Worm (Caenorhabditis elegans) whole organism, L4 larva: ENCODE measurements around the gene taf-3.
A peak's percentile ranks its signal among the peaks of the same experiment; 100 is the strongest.

ENCODE experiments used
- D1046.2 ChIP-seq: fragments of 200-800 bp; sonication (Bioruptor generic); IDR thresholded peaks from 2 replicates; pipeline ENCODE4 v1.3.6; 2022; ENCODE audit warnings: missing genetic modification characterization, missing compliant biosample characterization
- F44E2.7 ChIP-seq: fragments of 200-800 bp; sonication (Bioruptor generic); IDR thresholded peaks from 2 replicates; pipeline ENCODE4 v2.1.2; 2022; ENCODE audit warnings: missing genetic modification characterization, missing compliant biosample characterization
- T26A8.4 ChIP-seq: fragments of 200-800 bp; sonication (Bioruptor generic); IDR thresholded peaks from 2 replicates; pipeline ENCODE4 v1.3.6; 2022; ENCODE audit warnings: missing genetic modification characterization, missing compliant biosample characterization
- ZK337.2 ChIP-seq: fragments of 200-800 bp; sonication (Bioruptor generic); IDR thresholded peaks from 2 replicates; pipeline ENCODE4 v1.3.6; 2022; ENCODE audit warnings: missing genetic modification reagents, missing genetic modification characterization, missing compliant biosample characterization
- ama-1 ChIP-seq: fragments of 150-350 bp; optimal IDR thresholded peaks from 2 replicates; lab custom pipeline; 2014; ENCODE audit warnings: inconsistent platforms, mixed read lengths
- attf-4 ChIP-seq: sonication (generic microtip); optimal IDR thresholded peaks from 3 replicates; lab custom pipeline; 2017; ENCODE audit warnings: missing biosample characterization, missing genetic modification characterization
- ceh-28 ChIP-seq: fragments of 150-350 bp; optimal IDR thresholded peaks from 2 replicates; lab custom pipeline; 2014; ENCODE audit warnings: missing biosample characterization, missing genetic modification reagents, missing genetic modification characterization
- ceh-32 ChIP-seq: sonication (generic microtip); optimal IDR thresholded peaks from 2 replicates; lab custom pipeline; 2016; ENCODE audit warnings: mild to moderate bottlenecking, missing genetic modification characterization, missing compliant biosample characterization; ENCODE audit not compliant: poor library complexity
- ceh-44 ChIP-seq: fragments of 200-800 bp; sonication (Bioruptor generic); IDR thresholded peaks from 2 replicates; pipeline ENCODE4 v1.3.6; 2022; ENCODE audit warnings: missing genetic modification reagents, missing genetic modification characterization, missing compliant biosample characterization
- ces-1 ChIP-seq: fragments of 150-350 bp; sonication (generic microtip); optimal IDR thresholded peaks from 4 replicates; lab custom pipeline; 2014; ENCODE audit warnings: missing biosample characterization, missing genetic modification reagents, missing genetic modification characterization
- daf-16 ChIP-seq, 3 experiments: sonication (generic microtip); optimal IDR thresholded peaks; 2 replicates each; lab custom pipeline; 2016 to 2017; ENCODE audit warnings: missing genetic modification characterization in 3 of 3, missing genetic modification reagents in 3 of 3, mild to moderate bottlenecking in 2 of 3, missing compliant biosample characterization in 2 of 3, missing biosample characterization in 1 of 3, moderate library complexity in 1 of 3
- daf-19 ChIP-seq: fragments of 200-800 bp; sonication (Bioruptor generic); conservative IDR thresholded peaks from 2 replicates; pipeline ENCODE4 v1.3.6; 2022; ENCODE audit warnings: missing genetic modification characterization, missing compliant biosample characterization
- duxl-1 ChIP-seq: sonication (generic microtip); optimal IDR thresholded peaks from 2 replicates; lab custom pipeline; 2016; ENCODE audit warnings: mild to moderate bottlenecking, missing genetic modification characterization, moderate library complexity, missing compliant biosample characterization; ENCODE audit not compliant: poor library complexity
- fkh-10 ChIP-seq: fragments of 150-350 bp; optimal IDR thresholded peaks from 2 replicates; lab custom pipeline; 2014; ENCODE audit warnings: missing biosample characterization, missing genetic modification reagents, missing genetic modification characterization
- gei-8 ChIP-seq: fragments of 200-800 bp; sonication (Bioruptor generic); optimal IDR thresholded peaks from 2 replicates; lab custom pipeline; 2018; ENCODE audit warnings: mild to moderate bottlenecking, missing genetic modification characterization, missing compliant biosample characterization
- hlh-11 ChIP-seq: fragments of 200-800 bp; sonication (Bioruptor generic); optimal IDR thresholded peaks from 2 replicates; lab custom pipeline; 2018; ENCODE audit warnings: mild to moderate bottlenecking, missing genetic modification characterization, missing compliant biosample characterization
- hmg-1.1 ChIP-seq: fragments of 200-800 bp; sonication (Bioruptor generic); IDR thresholded peaks from 2 replicates; pipeline ENCODE4 v1.3.6; 2022; ENCODE audit warnings: missing genetic modification reagents, missing genetic modification characterization, missing compliant biosample characterization
- lin-13 ChIP-seq: fragments of 150-350 bp; optimal IDR thresholded peaks from 2 replicates; lab custom pipeline; 2014; ENCODE audit warnings: missing biosample characterization, missing genetic modification reagents, missing genetic modification characterization
- lin-39 ChIP-seq: fragments of 150-350 bp; optimal IDR thresholded peaks from 2 replicates; lab custom pipeline; 2014; ENCODE audit warnings: missing biosample characterization, missing genetic modification reagents, missing genetic modification characterization
- lir-3 ChIP-seq: sonication (generic microtip); optimal IDR thresholded peaks from 2 replicates; lab custom pipeline; 2016; ENCODE audit warnings: mild to moderate bottlenecking, missing genetic modification characterization, missing compliant biosample characterization
- lsy-2 ChIP-seq, 2 experiments: fragments of 150-350 bp in 1 of 2; sonication (generic microtip) in 1 of 2; optimal IDR thresholded peaks; 2 replicates each; lab custom pipeline; 2014 to 2017; ENCODE audit warnings: missing biosample characterization in 2 of 2, missing genetic modification characterization in 2 of 2
- madf-9 ChIP-seq: fragments of 200-800 bp; sonication (Bioruptor generic); conservative IDR thresholded peaks from 2 replicates; pipeline ENCODE4 v1.3.6; 2022; ENCODE audit warnings: missing genetic modification reagents, missing genetic modification characterization, missing compliant biosample characterization
- mes-2 ChIP-seq: sonication (generic microtip); optimal IDR thresholded peaks from 2 replicates; lab custom pipeline; 2016; ENCODE audit warnings: missing genotype, mild to moderate bottlenecking, missing genetic modification characterization, missing compliant biosample characterization; ENCODE audit not compliant: poor library complexity, severe bottlenecking
- mxl-3 ChIP-seq: fragments of 200-800 bp; sonication (Bioruptor generic); optimal IDR thresholded peaks from 2 replicates; lab custom pipeline; 2018; ENCODE audit warnings: mild to moderate bottlenecking, missing genetic modification characterization, missing compliant biosample characterization
- nhr-10 ChIP-seq: fragments of 150-350 bp; optimal IDR thresholded peaks from 2 replicates; lab custom pipeline; 2014; ENCODE audit warnings: missing biosample characterization, missing genetic modification characterization
- nhr-11 ChIP-seq: fragments of 150-350 bp; optimal IDR thresholded peaks from 2 replicates; lab custom pipeline; 2014; ENCODE audit warnings: missing biosample characterization, missing genetic modification characterization
- nhr-111 ChIP-seq: fragments of 200-800 bp; sonication (Bioruptor generic); optimal IDR thresholded peaks from 2 replicates; lab custom pipeline; 2018; ENCODE audit warnings: mild to moderate bottlenecking, missing genetic modification characterization, missing compliant biosample characterization
- nhr-41 ChIP-seq: fragments of 200-800 bp; sonication (Bioruptor generic); IDR thresholded peaks from 2 replicates; pipeline ENCODE4 v1.3.6; 2022; ENCODE audit warnings: missing genetic modification reagents, missing genetic modification characterization, missing compliant biosample characterization
- rbr-2 ChIP-seq: sonication (generic microtip); optimal IDR thresholded peaks from 2 replicates; lab custom pipeline; 2016; ENCODE audit warnings: missing genotype, missing genetic modification characterization, missing compliant biosample characterization
- saeg-2 ChIP-seq: fragments of 200-800 bp; sonication (Bioruptor generic); IDR thresholded peaks from 2 replicates; pipeline ENCODE4 v1.3.6; 2022; ENCODE audit warnings: missing genetic modification reagents, missing genetic modification characterization, missing compliant biosample characterization
- set-16 ChIP-seq: fragments of 200-800 bp; sonication (Bioruptor generic); IDR thresholded peaks from 2 replicates; pipeline ENCODE4 v1.3.6; 2022; ENCODE audit warnings: missing genetic modification reagents, missing genetic modification characterization, missing compliant biosample characterization
- skn-1 ChIP-seq: fragments of 150-350 bp; optimal IDR thresholded peaks from 2 replicates; lab custom pipeline; 2014; ENCODE audit warnings: missing biosample characterization, missing genetic modification characterization
- tag-97 ChIP-seq: fragments of 200-800 bp; sonication (Bioruptor generic); IDR thresholded peaks from 2 replicates; pipeline ENCODE4 v1.3.6; 2022; ENCODE audit warnings: missing genetic modification characterization, missing compliant biosample characterization
- unc-39 ChIP-seq: sonication (generic microtip); optimal IDR thresholded peaks from 2 replicates; lab custom pipeline; 2017; ENCODE audit warnings: missing biosample characterization, missing genetic modification characterization
- unc-62 ChIP-seq, 3 experiments: fragments of 150-350 bp in 1 of 3; sonication (generic microtip); optimal IDR thresholded peaks in 2 of 3; peaks in 1 of 3; 1 replicate in 1 of 3; 2 replicates in 2 of 3; lab custom pipeline; 2014 to 2017; ENCODE audit warnings: missing biosample characterization in 3 of 3, missing genetic modification characterization in 3 of 3, missing genetic modification reagents in 3 of 3, missing genotype in 1 of 3
- vab-7 ChIP-seq: fragments of 200-800 bp; sonication (Bioruptor generic); IDR thresholded peaks from 2 replicates; pipeline ENCODE4 v1.3.6; 2022; ENCODE audit warnings: missing genetic modification reagents, missing genetic modification characterization, missing compliant biosample characterization
- zag-1 ChIP-seq: fragments of 150-350 bp; optimal IDR thresholded peaks from 2 replicates; lab custom pipeline; 2014; ENCODE audit warnings: missing biosample characterization, missing genetic modification characterization

Gene taf-3

ce11 chrX:16392107-16392506 lies 59.9 kb downstream of the taf-3 start:
- TF ChIP-seq nhr-41 (GFP tag; lab: Robert Waterston, UW): no peak
- TF ChIP-seq daf-16 (GFP tag; optimal IDR thresholded peaks at IDR 0.05; lab: Kevin White, UChicago): peak in 1 of 2 experiments; percentile 75
- no peak for TF ChIP-seq daf-16 (tag; optimal IDR thresholded peaks at IDR 0.05; lab: Kevin White, UChicago)
- TF ChIP-seq unc-39 (tag; lab: Kevin White, UChicago): no peak
- TF ChIP-seq unc-62 (GFP tag; optimal IDR thresholded peaks at IDR 0.05 in 1 of 2; lab: Kevin White, UChicago): no peak
- no peak for TF ChIP-seq unc-62 (tag; optimal IDR thresholded peaks at IDR 0.05; lab: Kevin White, UChicago)
- TF ChIP-seq zag-1: no peak
- TF ChIP-seq saeg-2 (GFP tag; lab: Robert Waterston, UW): no peak
- no peak for TF ChIP-seq lin-39 (tag; lab: Kevin White, UChicago)
- TF ChIP-seq vab-7: no peak
- no peak for TF ChIP-seq daf-19 (GFP tag; lab: Robert Waterston, UW)
- TF ChIP-seq hlh-11: peak; percentile 76
- no peak for TF ChIP-seq ceh-44 (GFP tag; lab: Robert Waterston, UW)
- TF ChIP-seq lsy-2 (tag; optimal IDR thresholded peaks at IDR 0.05; lab: Kevin White, UChicago): no peak
- TF ChIP-seq nhr-11 (tag; lab: Kevin White, UChicago): peak; percentile 33
- TF ChIP-seq mes-2 (tag; lab: Kevin White, UChicago): peak; percentile 20
- TF ChIP-seq nhr-10: no peak
- TF ChIP-seq ZK337.2 (GFP tag; lab: Robert Waterston, UW): no peak
- TF ChIP-seq F44E2.7: no peak
- TF ChIP-seq set-16 (GFP tag; lab: Robert Waterston, UW): peak; percentile 51
- TF ChIP-seq T26A8.4 (GFP tag; lab: Robert Waterston, UW): no peak
- no peak for TF ChIP-seq skn-1 (tag; lab: Kevin White, UChicago)
- no peak for TF ChIP-seq mxl-3 (GFP tag; lab: Kevin White, UChicago)
- no peak for TF ChIP-seq tag-97 (GFP tag; lab: Robert Waterston, UW)
- TF ChIP-seq lir-3 (tag; lab: Kevin White, UChicago): no peak
- no peak for TF ChIP-seq ces-1 (GFP tag; lab: Kevin White, UChicago)
- no peak for TF ChIP-seq hmg-1.1 (GFP tag; lab: Robert Waterston, UW)
- TF ChIP-seq ama-1 (lab: Kevin White, UChicago): no peak
- TF ChIP-seq ceh-32: no peak
- no peak for TF ChIP-seq gei-8 (GFP tag; lab: Kevin White, UChicago)
- TF ChIP-seq fkh-10 (GFP tag; lab: Kevin White, UChicago): no peak
- no peak for TF ChIP-seq D1046.2 (GFP tag; lab: Robert Waterston, UW)
- no peak for TF ChIP-seq attf-4 (tag; lab: Kevin White, UChicago)
- no peak for TF ChIP-seq duxl-1 (tag; lab: Kevin White, UChicago)
- TF ChIP-seq madf-9 (GFP tag; lab: Robert Waterston, UW): no peak
- TF ChIP-seq lin-13 (GFP tag; lab: Kevin White, UChicago): no peak
- no peak for TF ChIP-seq rbr-2 (tag; lab: Kevin White, UChicago)
- no peak for TF ChIP-seq ceh-28 (tag; lab: Kevin White, UChicago)
- TF ChIP-seq nhr-111 (GFP tag; lab: Kevin White, UChicago): no peak
